Worm (Caenorhabditis elegans) whole organism, late embryonic: ENCODE results near the gene rad-50.

ENCODE experiments used
- C38D4.7 ChIP-seq: fragments of 200-800 bp; sonication (Bioruptor generic); optimal IDR thresholded peaks from 2 replicates; lab custom pipeline; 2018; ENCODE audit warnings: mild to moderate bottlenecking, missing genetic modification characterization, moderate library complexity, missing compliant biosample characterization
- F13H6.1 ChIP-seq: sonication (generic microtip); optimal IDR thresholded peaks from 2 replicates; lab custom pipeline; 2016; ENCODE audit warnings: missing genetic modification characterization, missing compliant biosample characterization
- K09A11.1 ChIP-seq: sonication (generic microtip); optimal IDR thresholded peaks from 2 replicates; lab custom pipeline; 2017; ENCODE audit warnings: antibody characterized with exemption, mild to moderate bottlenecking, missing genetic modification characterization, missing compliant biosample characterization; ENCODE audit not compliant: insufficient read depth
- Y22D7AL.16 ChIP-seq: sonication (generic microtip); optimal IDR thresholded peaks from 2 replicates; lab custom pipeline; 2016; ENCODE audit warnings: missing genetic modification characterization, missing compliant biosample characterization
- ahr-1 ChIP-seq: sonication (generic microtip); optimal IDR thresholded peaks from 2 replicates; lab custom pipeline; 2016; ENCODE audit warnings: missing genetic modification characterization, missing compliant biosample characterization
- ceh-2 ChIP-seq: sonication (generic microtip); optimal IDR thresholded peaks from 2 replicates; lab custom pipeline; 2016; ENCODE audit warnings: missing genotype, missing genetic modification characterization, missing compliant biosample characterization
- ceh-30 ChIP-seq: fragments of 150-350 bp; optimal IDR thresholded peaks from 2 replicates; lab custom pipeline; 2014; ENCODE audit warnings: missing biosample characterization, missing genetic modification characterization
- ceh-34 ChIP-seq: sonication (generic microtip); optimal IDR thresholded peaks from 2 replicates; lab custom pipeline; 2016; ENCODE audit warnings: mild to moderate bottlenecking, missing genetic modification characterization, missing compliant biosample characterization
- ceh-45 ChIP-seq: fragments of 200-800 bp; sonication (Bioruptor generic); IDR thresholded peaks from 2 replicates; pipeline ENCODE4 v1.3.6; 2022; ENCODE audit warnings: missing genetic modification reagents, missing genetic modification characterization, missing compliant biosample characterization
- che-1 ChIP-seq: sonication (generic microtip); optimal IDR thresholded peaks from 2 replicates; lab custom pipeline; 2016; ENCODE audit warnings: mild to moderate bottlenecking, missing genetic modification characterization, missing compliant biosample characterization
- dmd-4 ChIP-seq: sonication (generic microtip); optimal IDR thresholded peaks from 2 replicates; lab custom pipeline; 2016; ENCODE audit warnings: borderline replicate concordance, missing genetic modification characterization, missing compliant biosample characterization
- elt-2 ChIP-seq: sonication (generic microtip); optimal IDR thresholded peaks from 2 replicates; lab custom pipeline; 2016; ENCODE audit warnings: missing genetic modification reagents, missing genetic modification characterization, missing compliant biosample characterization
- elt-4 ChIP-seq: sonication (generic microtip); optimal IDR thresholded peaks from 2 replicates; lab custom pipeline; 2016; ENCODE audit warnings: missing genetic modification characterization, missing compliant biosample characterization
- ets-4 ChIP-seq: sonication (generic microtip); optimal IDR thresholded peaks from 2 replicates; lab custom pipeline; 2016; ENCODE audit warnings: missing genetic modification characterization, missing compliant biosample characterization
- eyg-1 ChIP-seq: sonication (generic microtip); optimal IDR thresholded peaks from 2 replicates; lab custom pipeline; 2016; ENCODE audit warnings: missing genotype, missing genetic modification characterization, missing compliant biosample characterization
- gmeb-2 ChIP-seq: sonication (generic microtip); optimal IDR thresholded peaks from 2 replicates; lab custom pipeline; 2016; ENCODE audit warnings: missing genetic modification characterization, inconsistent platforms, missing compliant biosample characterization
- hlh-13 ChIP-seq: fragments of 200-800 bp; sonication (Bioruptor generic); optimal IDR thresholded peaks from 2 replicates; lab custom pipeline; 2018; ENCODE audit warnings: mild to moderate bottlenecking, missing genetic modification characterization, missing compliant biosample characterization
- hlh-6 ChIP-seq: sonication (generic microtip); optimal IDR thresholded peaks from 2 replicates; lab custom pipeline; 2016; ENCODE audit warnings: missing genotype, missing genetic modification characterization, missing compliant biosample characterization
- hlh-8 ChIP-seq: sonication (generic microtip); optimal IDR thresholded peaks from 2 replicates; lab custom pipeline; 2016; ENCODE audit warnings: missing genotype, missing genetic modification characterization, missing compliant biosample characterization
- lin-11 ChIP-seq: fragments of 200-800 bp; sonication (Bioruptor generic); optimal IDR thresholded peaks from 2 replicates; lab custom pipeline; 2018; ENCODE audit warnings: mild to moderate bottlenecking, missing genetic modification characterization, missing compliant biosample characterization
- nfya-1 ChIP-seq: sonication (generic microtip); optimal IDR thresholded peaks from 2 replicates; lab custom pipeline; 2017; ENCODE audit warnings: missing genetic modification characterization, mild to moderate bottlenecking, missing compliant biosample characterization, antibody characterized with exemption, moderate library complexity
- nhr-232 ChIP-seq: sonication (generic microtip); optimal IDR thresholded peaks from 2 replicates; lab custom pipeline; 2016; ENCODE audit warnings: missing genetic modification characterization, missing compliant biosample characterization
- npax-4 ChIP-seq: sonication (generic microtip); optimal IDR thresholded peaks from 2 replicates; lab custom pipeline; 2016; ENCODE audit warnings: missing genetic modification characterization, missing compliant biosample characterization
- pax-1 ChIP-seq: fragments of 150-350 bp; optimal IDR thresholded peaks from 2 replicates; lab custom pipeline; 2014; ENCODE audit warnings: missing biosample characterization, missing genetic modification characterization
- pha-4 ChIP-seq: fragments of 150-350 bp; optimal IDR thresholded peaks from 2 replicates; lab custom pipeline; 2018; ENCODE audit warnings: missing biosample characterization, missing genetic modification reagents, missing genetic modification characterization
- pqm-1 ChIP-seq: sonication (generic microtip); optimal IDR thresholded peaks from 2 replicates; lab custom pipeline; 2016; ENCODE audit warnings: missing genetic modification characterization, missing compliant biosample characterization
- ref-2 ChIP-seq: sonication (generic microtip); optimal IDR thresholded peaks from 2 replicates; lab custom pipeline; 2016; ENCODE audit warnings: missing genetic modification characterization, missing compliant biosample characterization
- rnt-1 ChIP-seq: sonication (generic microtip); optimal IDR thresholded peaks from 2 replicates; lab custom pipeline; 2016; ENCODE audit warnings: missing genetic modification characterization, missing compliant biosample characterization
- sox-2 ChIP-seq: fragments of 200-800 bp; sonication (Bioruptor generic); IDR thresholded peaks from 2 replicates; pipeline ENCODE4 v1.3.6; 2022; ENCODE audit warnings: missing genetic modification reagents, missing genetic modification characterization, missing compliant biosample characterization
- sox-4 ChIP-seq: sonication (generic microtip); optimal IDR thresholded peaks from 2 replicates; lab custom pipeline; 2017; ENCODE audit warnings: mild to moderate bottlenecking, missing genetic modification characterization, inconsistent platforms, missing compliant biosample characterization
- syd-9 ChIP-seq: sonication (generic microtip); optimal IDR thresholded peaks from 2 replicates; lab custom pipeline; 2016; ENCODE audit warnings: mild to moderate bottlenecking, missing genetic modification characterization, moderate library complexity, missing compliant biosample characterization
- tbx-2 ChIP-seq: sonication (generic microtip); optimal IDR thresholded peaks from 2 replicates; lab custom pipeline; 2016; ENCODE audit warnings: missing genetic modification characterization, missing compliant biosample characterization
- tbx-7 ChIP-seq: sonication (generic microtip); optimal IDR thresholded peaks from 2 replicates; lab custom pipeline; 2016; ENCODE audit warnings: missing genotype, missing genetic modification characterization, missing compliant biosample characterization
- ttx-3 ChIP-seq: sonication (generic microtip); optimal IDR thresholded peaks from 2 replicates; lab custom pipeline; 2016; ENCODE audit warnings: missing genetic modification reagents, missing genetic modification characterization, missing compliant biosample characterization
- unc-3 ChIP-seq, 2 experiments: fragments of 200-800 bp in 1 of 2; sonication (Bioruptor generic) in 1 of 2; sonication (generic microtip) in 1 of 2; conservative IDR thresholded peaks in 1 of 2; optimal IDR thresholded peaks in 1 of 2; 2 replicates each; pipeline versions ENCODE4 v1.3.6 to Lab custom; 2016 to 2022; ENCODE audit warnings: missing compliant biosample characterization in 2 of 2, missing genetic modification characterization in 2 of 2, missing genetic modification reagents in 1 of 2
- unc-55 ChIP-seq: sonication (generic microtip); optimal IDR thresholded peaks from 2 replicates; lab custom pipeline; 2017; ENCODE audit warnings: missing biosample characterization, missing genetic modification reagents, missing genetic modification characterization
- unc-86 ChIP-seq: sonication (generic microtip); optimal IDR thresholded peaks from 2 replicates; lab custom pipeline; 2016; ENCODE audit warnings: missing genetic modification characterization, missing compliant biosample characterization

The rad-50 gene

DNA sequence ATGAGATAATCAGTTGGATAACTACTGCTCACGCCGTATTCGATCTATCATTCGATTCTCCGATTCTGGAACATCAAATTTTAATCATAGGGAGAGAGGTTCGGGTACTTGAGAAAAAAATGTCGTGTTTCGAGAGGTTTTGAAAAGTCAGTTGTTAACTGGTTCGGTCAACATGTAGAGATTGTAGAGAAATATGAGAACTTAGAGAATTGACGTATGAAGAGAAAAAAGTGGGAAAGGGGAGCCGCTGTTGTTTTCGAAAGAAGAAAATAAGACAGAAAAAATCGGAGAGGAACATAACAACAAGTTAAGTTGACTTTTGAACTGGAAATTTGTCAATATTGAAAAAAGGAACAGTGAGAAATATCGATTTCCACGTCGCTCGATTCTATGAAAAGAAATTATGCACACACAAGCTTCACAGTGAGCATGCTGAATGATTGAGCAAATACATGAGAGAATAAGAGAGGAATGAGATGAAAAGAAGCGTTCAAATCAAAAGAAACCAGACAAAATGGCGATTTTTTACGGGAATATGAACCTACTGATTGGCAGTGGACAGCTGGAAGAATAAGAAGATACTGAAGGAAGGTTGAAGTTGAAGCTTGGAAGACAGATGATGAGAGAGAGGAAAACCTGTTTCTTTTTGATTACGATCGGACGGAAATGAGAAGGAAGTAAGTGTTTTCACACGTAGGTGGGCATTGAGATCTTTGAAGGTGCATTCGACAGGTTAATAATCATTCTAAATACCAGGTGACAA, at the start of gene rad-50, which contains the start of the genes T04H1.13 and slfl-5:
rad-50 (plus strand) TSS at position 667 of the 763 bp plus-strand sequence.
T04H1.13 (minus strand) TSS at position 51 of the 763 bp plus-strand sequence.
slfl-5 (minus strand) TSS at position 65 of the 763 bp plus-strand sequence.
- TF ChIP-seq Y22D7AL.16, result no peak
- TF ChIP-seq pha-4 (tag; lab: Kevin White, UChicago), result no peak
- TF ChIP-seq sox-4 (tag; lab: Kevin White, UChicago), result no peak

DNA sequence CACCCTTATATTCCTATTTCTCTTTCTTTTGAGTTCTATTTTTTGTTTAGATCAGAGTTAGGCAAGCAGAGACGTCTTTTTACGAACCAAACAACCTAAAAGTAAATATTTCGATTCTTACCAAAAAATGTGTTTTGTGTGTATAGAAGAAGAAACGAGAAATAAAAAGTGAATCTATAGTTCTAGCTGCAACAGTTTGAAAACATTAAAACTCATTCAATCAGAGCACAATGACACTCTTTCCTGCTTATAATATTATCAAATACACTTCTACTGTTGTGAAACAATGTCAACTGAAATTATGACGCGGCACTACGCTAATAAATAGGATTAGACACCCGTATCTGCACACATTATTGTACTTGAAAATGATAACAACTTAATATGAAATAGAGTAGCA, 49.6 kb upstream of the rad-50 start, which contains the start of gene ZK836.3:
ZK836.3 (minus strand) TSS at position 101 of the 400 bp plus-strand sequence.
- TF ChIP-seq elt-2 (tag; lab: Kevin White, UChicago) (no peak), ceh-34 (no peak), tbx-2 (no peak), ceh-45 (no peak), hlh-13 (GFP tag; lab: Kevin White, UChicago) (no peak), ceh-2 (tag; lab: Kevin White, UChicago) (no peak), gmeb-2 (tag; lab: Kevin White, UChicago) (no peak), dmd-4 (no peak), eyg-1 (tag; lab: Kevin White, UChicago) (no peak), unc-86 (no peak)

DNA sequence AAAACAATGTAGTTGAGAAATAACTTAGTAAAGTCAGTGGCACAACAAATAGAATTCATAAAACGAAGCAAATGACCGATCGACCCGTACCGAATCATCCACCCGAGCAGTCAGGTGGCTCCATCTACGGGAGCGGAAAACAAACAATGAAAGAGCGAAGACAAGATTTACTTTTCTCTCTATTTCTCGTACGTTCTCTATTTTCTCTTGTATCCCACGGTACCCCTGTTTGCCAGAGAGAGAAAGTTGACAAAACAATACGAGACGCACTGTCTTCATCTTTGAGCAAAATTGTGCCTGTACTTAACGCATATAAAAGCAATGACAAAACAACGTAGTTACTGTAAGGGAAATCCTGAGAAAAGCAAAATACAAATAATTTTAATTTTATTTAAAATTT, 48.8 kb upstream of the rad-50 start:
- TF ChIP-seq C38D4.7 (GFP tag; lab: Kevin White, UChicago), result no peak
- TF ChIP-seq sox-2, result no peak
- no peak for TF ChIP-seq tbx-7
- TF ChIP-seq nhr-232 (tag; lab: Kevin White, UChicago), result no peak

DNA sequence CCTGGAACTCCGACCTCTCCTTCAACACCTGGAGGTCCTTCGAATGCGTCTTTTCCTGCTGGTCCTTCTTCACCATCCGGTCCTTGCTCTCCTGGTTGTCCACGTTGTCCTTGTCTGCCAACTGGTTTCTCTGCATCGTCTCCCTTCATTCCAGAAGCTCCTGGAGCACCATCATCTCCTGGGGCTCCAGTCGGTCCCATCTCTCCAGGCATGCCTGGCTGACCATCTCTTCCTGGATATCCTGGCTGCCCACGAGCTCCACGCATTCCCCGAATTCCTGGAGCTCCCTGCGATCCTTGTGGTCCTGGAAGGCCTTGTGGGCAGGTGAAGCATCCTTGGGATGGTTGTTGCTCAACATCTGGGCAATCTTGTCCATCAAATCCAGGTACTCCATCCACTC, 47.7 kb upstream of the rad-50 start:
- TF ChIP-seq ahr-1 (tag; lab: Kevin White, UChicago) (no peak), elt-4 (tag; lab: Kevin White, UChicago) (peak; percentile 39)

DNA sequence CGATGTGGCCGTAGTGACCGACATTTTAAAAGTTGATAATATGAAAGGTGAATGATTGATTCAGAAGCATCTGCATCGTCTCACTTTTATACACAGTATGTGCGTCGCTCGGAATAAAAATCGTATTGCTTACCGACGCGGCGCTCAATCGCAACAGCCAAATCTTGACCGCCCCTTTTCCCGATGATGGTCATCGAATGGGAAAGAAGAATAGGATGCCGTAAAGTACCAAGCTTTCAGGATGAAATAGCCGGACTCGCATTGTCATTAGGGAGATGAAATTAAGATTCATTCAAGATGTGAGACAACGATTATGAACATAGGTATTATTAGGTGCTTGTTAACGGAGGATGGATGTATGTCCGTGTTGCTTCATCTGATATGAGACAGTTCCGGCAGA, 46.9 kb upstream of the rad-50 start, which contains the start of gene lon-3:
lon-3 (minus strand) TSS at position 101 of the 400 bp plus-strand sequence.
- TF ChIP-seq ceh-30 (tag; lab: Kevin White, UChicago) (no peak), npax-4 (no peak), ttx-3 (no peak), rnt-1 (tag; lab: Kevin White, UChicago) (peak; percentile 4), hlh-6 (no peak), K09A11.1 (tag; lab: Kevin White, UChicago) (no peak)
- TF ChIP-seq, all 69 proteins: peak for 1

DNA sequence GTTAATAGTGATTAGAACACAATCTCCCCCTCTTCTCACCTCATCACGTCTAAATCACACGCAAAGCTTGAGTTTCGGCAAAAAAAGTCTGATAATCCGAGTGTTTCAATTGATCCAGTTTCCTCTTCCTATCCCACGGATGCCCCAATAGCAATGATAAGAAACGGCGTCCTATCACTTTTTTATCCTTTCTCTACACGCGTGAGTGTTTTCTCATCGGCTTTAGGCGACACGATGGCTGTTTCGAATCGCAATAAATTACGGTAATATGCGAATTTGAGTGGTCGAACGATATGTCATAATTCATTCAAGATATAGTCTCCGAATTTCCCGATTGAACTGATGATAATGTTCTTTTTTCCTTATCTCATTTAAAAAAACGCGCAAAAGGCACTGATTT, 46.0 kb upstream of the rad-50 start:
- TF ChIP-seq eyg-1 (tag; lab: Kevin White, UChicago) (no peak), F13H6.1 (tag; lab: Kevin White, UChicago) (no peak), pax-1 (no peak), C38D4.7 (GFP tag; lab: Kevin White, UChicago) (no peak), ahr-1 (tag; lab: Kevin White, UChicago) (no peak), unc-55 (no peak), ets-4 (no peak), hlh-8 (no peak), hlh-13 (GFP tag; lab: Kevin White, UChicago) (no peak), unc-3 (GFP tag; conservative IDR thresholded peaks at IDR 0.05; lab: Robert Waterston, UW) (no peak), unc-3 (tag; optimal IDR thresholded peaks at IDR 0.05; lab: Kevin White, UChicago) (no peak), npax-4 (no peak), ref-2 (tag; lab: Kevin White, UChicago) (no peak), che-1 (tag; lab: Kevin White, UChicago) (no peak), lin-11 (tag; lab: Kevin White, UChicago) (no peak), nfya-1 (tag; lab: Kevin White, UChicago) (no peak), K09A11.1 (tag; lab: Kevin White, UChicago) (no peak), syd-9 (no peak), pqm-1 (tag; lab: Kevin White, UChicago) (no peak)
